Worm (Caenorhabditis elegans): ENCODE measurements around the gene nhr-208.

The nhr-208 gene

DNA sequence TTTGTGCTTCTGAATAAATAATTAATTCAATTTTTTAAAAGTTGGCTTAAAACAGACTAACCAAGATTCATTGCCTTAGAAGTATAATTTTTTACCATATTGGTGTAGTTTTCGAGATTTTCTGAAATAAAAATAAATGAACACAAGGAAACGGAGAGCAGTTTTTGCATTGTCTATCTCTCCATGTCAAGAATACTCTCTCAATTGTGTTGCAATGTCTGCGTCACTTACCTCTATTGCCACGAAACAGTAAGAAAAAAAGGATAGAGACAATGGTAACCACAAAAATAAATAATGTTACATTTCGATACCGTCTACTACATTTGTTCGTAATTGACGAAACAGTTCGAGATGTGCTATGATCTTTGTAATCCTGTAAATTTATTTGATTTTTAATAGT, 11.2 kb upstream of the nhr-208 start, which contains the start of gene R07B7.10:
Gene R07B7.10, plus strand, starts transcription at position 285 of the 400 bp plus-strand sequence.
- TF ChIP-seq ceh-36 (tag; optimal IDR thresholded peaks at IDR 0.05) = no peak
- TF ChIP-seq tbx-37 (GFP tag; conservative IDR thresholded peaks at IDR 0.05) = no peak
- no peak for TF ChIP-seq hmbx-1 (tag; optimal IDR thresholded peaks at IDR 0.05)
- no peak for TF ChIP-seq tbx-11 (GFP tag; IDR thresholded peaks at IDR 0.05)
- no peak for TF ChIP-seq pes-1 (GFP tag; IDR thresholded peaks at IDR 0.05)
- TF ChIP-seq ets-7 (tag; optimal IDR thresholded peaks at IDR 0.05) = no peak
- TF ChIP-seq ceh-13 (GFP tag; optimal IDR thresholded peaks at IDR 0.05) = no peak

DNA sequence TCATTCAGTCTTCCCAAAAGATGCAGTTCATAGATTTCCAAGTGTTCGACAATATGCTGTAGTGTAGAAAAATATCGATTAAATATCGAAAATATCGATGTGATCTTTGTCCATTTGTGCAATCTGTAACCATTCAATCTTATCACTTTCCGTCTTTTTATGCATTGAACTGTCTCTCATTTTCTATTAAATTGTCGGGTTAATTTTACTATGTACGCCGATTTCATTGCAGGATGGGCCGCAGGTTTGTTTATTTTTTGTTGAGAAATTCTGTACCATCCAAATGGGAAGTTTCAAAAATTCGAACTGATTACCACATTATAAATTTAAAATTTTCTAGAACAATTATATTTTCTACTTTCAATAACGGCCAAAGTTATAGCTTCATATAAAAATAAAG, 9.9 kb upstream of the nhr-208 start, which contains the start of gene R07B7.8:
Gene R07B7.8, minus strand, starts transcription at position 101 of the 400 bp plus-strand sequence.
- TF ChIP-seq flt-1 (GFP tag; IDR thresholded peaks at IDR 0.05) (no peak), B0310.2 (tag; optimal IDR thresholded peaks at IDR 0.05) (no peak), ets-7 (tag; optimal IDR thresholded peaks at IDR 0.05) (no peak), scrt-1 (GFP tag; IDR thresholded peaks at IDR 0.05) (no peak), hnd-1 (tag; optimal IDR thresholded peaks at IDR 0.05) (no peak), tbx-11 (GFP tag; IDR thresholded peaks at IDR 0.05) (no peak), tbx-37 (GFP tag; conservative IDR thresholded peaks at IDR 0.05) (no peak), tra-4 (tag; optimal IDR thresholded peaks at IDR 0.05) (no peak), F13C5.2 (tag; optimal IDR thresholded peaks at IDR 0.05) (no peak), ceh-36 (tag; optimal IDR thresholded peaks at IDR 0.05) (no peak), aly-1 (tag; optimal IDR thresholded peaks at IDR 0.05) (no peak), ama-1 (optimal IDR thresholded peaks at IDR 0.05) (no peak), ceh-13 (GFP tag; optimal IDR thresholded peaks at IDR 0.05) (no peak), hmg-4 (GFP tag; optimal IDR thresholded peaks at IDR 0.05) (no peak), hmbx-1 (tag; optimal IDR thresholded peaks at IDR 0.05) (no peak), pes-1 (GFP tag; IDR thresholded peaks at IDR 0.05) (no peak), sea-1 (GFP tag; conservative IDR thresholded peaks at IDR 0.05) (no peak)

ce11 chrV:12085867-12086634, 8.1 kb upstream of the nhr-208 start:
- TF ChIP-seq hmg-4 (GFP tag; optimal IDR thresholded peaks at IDR 0.05) = no peak
- no peak for TF ChIP-seq ceh-36 (tag; optimal IDR thresholded peaks at IDR 0.05)
- no peak for TF ChIP-seq pes-1 (GFP tag; IDR thresholded peaks at IDR 0.05)

ce11 chrV:12086934-12087333, 7.2 kb upstream of the nhr-208 start, which contains the start of gene gana-1:
Gene gana-1 (plus strand): TSS chrV:12087234.
- TF ChIP-seq tra-4 (tag; optimal IDR thresholded peaks at IDR 0.05) = no peak
- TF ChIP-seq sea-1 (GFP tag; conservative IDR thresholded peaks at IDR 0.05) = no peak
- no peak for TF ChIP-seq tbx-37 (GFP tag; conservative IDR thresholded peaks at IDR 0.05)
- no peak for TF ChIP-seq hmg-4 (GFP tag; optimal IDR thresholded peaks at IDR 0.05)
- TF ChIP-seq ceh-36 (tag; optimal IDR thresholded peaks at IDR 0.05) = no peak

DNA sequence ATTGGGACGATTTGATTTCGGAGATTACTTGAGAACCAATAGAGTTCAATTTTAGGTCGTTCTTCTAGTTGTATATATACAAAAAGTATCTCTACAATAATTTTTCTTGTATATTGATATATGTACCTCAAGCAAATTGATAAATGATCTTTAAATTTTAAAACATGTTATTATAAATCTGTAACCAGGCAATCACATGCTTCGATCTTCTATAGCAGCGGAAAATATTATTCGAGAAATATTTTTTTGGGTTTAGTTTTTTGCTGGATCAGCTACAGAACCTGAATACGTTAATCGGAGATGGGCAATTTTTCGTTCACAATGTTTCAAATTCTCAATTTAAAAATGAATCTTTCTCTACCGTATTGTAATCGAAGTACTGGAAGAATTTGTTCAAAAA, 5.3 kb upstream of the nhr-208 start, which contains the start of gene R07B7.12:
Gene R07B7.12, plus strand, starts transcription at position 301 of the 400 bp plus-strand sequence.
- TF ChIP-seq ceh-13 (GFP tag; optimal IDR thresholded peaks at IDR 0.05) (no peak), aly-1 (tag; optimal IDR thresholded peaks at IDR 0.05) (no peak), hmbx-1 (tag; optimal IDR thresholded peaks at IDR 0.05) (no peak), ceh-36 (tag; optimal IDR thresholded peaks at IDR 0.05) (no peak), tbx-11 (GFP tag; IDR thresholded peaks at IDR 0.05) (no peak), hmg-4 (GFP tag; optimal IDR thresholded peaks at IDR 0.05) (no peak), scrt-1 (GFP tag; IDR thresholded peaks at IDR 0.05) (no peak), B0310.2 (tag; optimal IDR thresholded peaks at IDR 0.05) (no peak), ama-1 (optimal IDR thresholded peaks at IDR 0.05) (no peak), hnd-1 (tag; optimal IDR thresholded peaks at IDR 0.05) (no peak), F13C5.2 (tag; optimal IDR thresholded peaks at IDR 0.05) (no peak), ets-7 (tag; optimal IDR thresholded peaks at IDR 0.05) (no peak), sea-1 (GFP tag; conservative IDR thresholded peaks at IDR 0.05) (no peak), tra-4 (tag; optimal IDR thresholded peaks at IDR 0.05) (no peak), pes-1 (GFP tag; IDR thresholded peaks at IDR 0.05) (no peak), tbx-37 (GFP tag; conservative IDR thresholded peaks at IDR 0.05) (no peak)

DNA sequence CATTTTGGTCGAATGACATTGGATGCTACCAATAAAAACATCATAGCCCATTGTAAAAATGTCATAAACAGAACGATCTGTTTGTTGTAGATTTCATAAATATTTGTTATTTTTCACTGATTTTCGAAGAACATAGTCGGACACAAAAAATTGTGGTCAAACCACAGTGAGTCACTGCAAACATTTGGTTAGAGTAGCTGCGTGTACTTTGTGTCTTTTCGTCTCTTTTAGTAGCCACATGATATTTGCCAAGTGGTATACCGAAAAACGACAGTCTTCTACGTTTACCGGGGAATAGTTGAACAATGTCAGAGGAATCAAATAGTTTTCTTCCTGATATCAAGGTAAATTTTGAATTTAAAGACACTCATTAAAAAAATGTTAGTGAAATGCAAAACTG, 2.4 kb upstream of the nhr-208 start, which contains the start of gene nhr-206:
Gene nhr-206, plus strand, starts transcription at position 248 of the 400 bp plus-strand sequence.
- TF ChIP-seq ceh-13 (GFP tag; optimal IDR thresholded peaks at IDR 0.05) (no peak), ama-1 (optimal IDR thresholded peaks at IDR 0.05) (no peak), ceh-36 (tag; optimal IDR thresholded peaks at IDR 0.05) (no peak), F13C5.2 (tag; optimal IDR thresholded peaks at IDR 0.05) (no peak), aly-1 (tag; optimal IDR thresholded peaks at IDR 0.05) (no peak), tbx-11 (GFP tag; IDR thresholded peaks at IDR 0.05) (no peak), flt-1 (GFP tag; IDR thresholded peaks at IDR 0.05) (no peak), tra-4 (tag; optimal IDR thresholded peaks at IDR 0.05) (no peak), hmg-4 (GFP tag; optimal IDR thresholded peaks at IDR 0.05) (no peak), scrt-1 (GFP tag; IDR thresholded peaks at IDR 0.05) (no peak), ets-7 (tag; optimal IDR thresholded peaks at IDR 0.05) (no peak), sea-1 (GFP tag; conservative IDR thresholded peaks at IDR 0.05) (no peak), pes-1 (GFP tag; IDR thresholded peaks at IDR 0.05) (no peak)

DNA sequence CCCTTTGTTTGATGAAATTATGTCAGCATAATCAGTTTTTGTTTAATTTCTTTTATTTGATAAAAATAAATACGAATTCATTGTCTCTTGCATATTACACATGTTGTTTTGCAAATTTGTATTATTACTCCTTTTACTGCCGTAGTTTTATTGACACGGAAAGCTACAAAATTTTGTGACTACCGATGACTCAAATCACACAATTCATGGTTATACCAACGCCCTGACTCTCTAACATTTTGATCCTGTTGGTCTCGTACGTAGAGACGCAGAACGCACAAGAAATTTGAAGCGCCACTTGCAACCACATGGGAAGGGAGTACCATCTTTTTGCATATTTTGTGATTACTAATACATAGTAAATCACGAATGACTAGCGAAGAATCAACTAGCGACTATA, 1.7 kb downstream of the nhr-208 start, which contains the start of gene nhr-207:
Gene nhr-207, plus strand, starts transcription at position 282 of the 400 bp plus-strand sequence.
- TF ChIP-seq tbx-11 (GFP tag; IDR thresholded peaks at IDR 0.05) = no peak
- no peak for TF ChIP-seq ceh-13 (GFP tag; optimal IDR thresholded peaks at IDR 0.05)
- no peak for TF ChIP-seq pes-1 (GFP tag; IDR thresholded peaks at IDR 0.05)
- no peak for TF ChIP-seq scrt-1 (GFP tag; IDR thresholded peaks at IDR 0.05)
- no peak for TF ChIP-seq tbx-37 (GFP tag; conservative IDR thresholded peaks at IDR 0.05)

DNA sequence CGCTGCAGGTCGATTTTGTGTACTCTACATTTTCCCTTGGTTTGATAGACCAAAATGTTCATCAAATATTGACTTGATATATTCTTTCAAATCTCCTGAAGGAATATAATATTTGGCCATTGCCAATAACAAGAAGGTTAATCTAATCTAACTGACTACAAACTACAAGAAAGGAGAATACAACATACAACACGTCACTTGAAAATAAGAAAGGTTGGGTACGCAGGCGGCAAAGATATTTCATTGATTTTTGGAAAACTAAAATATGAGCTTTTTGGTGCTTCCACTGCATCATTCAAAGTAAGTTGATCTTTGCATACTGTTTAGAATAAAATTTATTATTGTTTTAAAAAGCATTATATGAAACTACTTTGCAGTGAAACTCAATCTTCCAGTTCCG, 4.0 kb downstream of the nhr-208 start, which contains the start of gene nhr-209:
Gene nhr-209, plus strand, starts transcription at position 27 of the 400 bp plus-strand sequence.
- TF ChIP-seq hmbx-1 (tag; optimal IDR thresholded peaks at IDR 0.05) (no peak), aly-1 (tag; optimal IDR thresholded peaks at IDR 0.05) (no peak), B0310.2 (tag; optimal IDR thresholded peaks at IDR 0.05) (no peak), tbx-37 (GFP tag; conservative IDR thresholded peaks at IDR 0.05) (no peak), tra-4 (tag; optimal IDR thresholded peaks at IDR 0.05) (no peak), pes-1 (GFP tag; IDR thresholded peaks at IDR 0.05) (no peak), ceh-13 (GFP tag; optimal IDR thresholded peaks at IDR 0.05) (no peak), hnd-1 (tag; optimal IDR thresholded peaks at IDR 0.05) (no peak), tbx-11 (GFP tag; IDR thresholded peaks at IDR 0.05) (no peak), scrt-1 (GFP tag; IDR thresholded peaks at IDR 0.05) (no peak), F13C5.2 (tag; optimal IDR thresholded peaks at IDR 0.05) (no peak), ceh-36 (tag; optimal IDR thresholded peaks at IDR 0.05) (no peak), sea-1 (GFP tag; conservative IDR thresholded peaks at IDR 0.05) (no peak), ama-1 (optimal IDR thresholded peaks at IDR 0.05) (no peak), ets-7 (tag; optimal IDR thresholded peaks at IDR 0.05) (no peak), hmg-4 (GFP tag; optimal IDR thresholded peaks at IDR 0.05) (no peak), flt-1 (GFP tag; IDR thresholded peaks at IDR 0.05) (no peak)

Measured in whole organism, early embryonic.